Worm (Caenorhabditis elegans): Measurements from ENCODE around the gene luc-7L3.

The luc-7L3 gene

DNA sequence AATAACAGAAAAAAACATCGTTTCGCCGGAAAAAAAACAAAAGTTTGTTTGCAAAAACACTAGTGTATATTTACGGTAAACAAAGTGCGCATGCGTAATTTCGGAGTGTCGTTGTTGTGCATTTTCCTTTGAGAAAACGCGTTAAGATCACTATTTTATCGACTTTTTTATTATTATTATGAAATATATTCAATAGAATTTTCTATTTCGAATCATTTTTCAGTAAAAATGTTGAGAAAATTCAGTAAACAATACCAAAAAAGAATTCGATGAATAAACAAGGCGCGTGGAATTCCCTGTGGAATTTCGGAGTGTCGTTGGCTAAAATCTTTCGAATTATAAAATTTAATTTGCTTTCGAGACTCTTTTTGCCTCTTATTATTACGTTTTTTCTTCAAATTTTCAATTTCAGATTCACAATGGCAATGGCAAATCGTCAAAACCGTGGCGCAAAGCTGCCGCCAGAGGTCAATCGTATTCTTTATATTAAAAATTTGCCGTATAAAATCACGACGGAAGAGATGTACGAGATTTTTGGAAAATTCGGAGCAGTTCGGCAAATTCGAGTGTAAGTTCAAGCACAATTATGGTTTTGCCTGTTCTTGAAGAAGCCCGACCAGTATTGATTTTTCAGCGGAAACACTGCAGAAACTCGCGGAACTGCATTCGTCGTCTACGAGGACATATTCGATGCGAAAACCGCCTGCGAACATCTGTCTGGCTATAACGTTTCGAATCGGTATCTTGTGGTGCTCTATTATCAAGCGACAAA is at the start of gene luc-7L3, which contains the start of gene sftb-6 (continued):
- TF ChIP-seq Y48G9A.11 (GFP tag; IDR thresholded peaks at IDR 0.05): peak; percentile 97
- 0 out of 2 replicates have a peak, but pooled peaks have one; percentile 19 for TF ChIP-seq ctbp-1 (GFP tag; IDR thresholded peaks at IDR 0.05)
- TF ChIP-seq aha-1 (tag): no peak
- no peak for TF ChIP-seq ZK546.5 (tag; optimal IDR thresholded peaks at IDR 0.05)
- no peak for TF ChIP-seq snpc-1.2 (GFP tag; IDR thresholded peaks at IDR 0.05)
- peak; percentile 29; the same call in 1 of the 2 replicates for TF ChIP-seq hmg-1.1 (GFP tag; IDR thresholded peaks at IDR 0.05)
- no peak for TF ChIP-seq daf-12 (tag; optimal IDR thresholded peaks at IDR 0.05)

ce11 chrII:146933-147332 is 49.1 kb upstream of the luc-7L3 start, which contains the start of gene T25D3.4:
Gene T25D3.4 (plus strand): TSS chrII:147233.
- TF ChIP-seq aha-1 (tag) (peak; percentile 29), mdt-29 (GFP tag; IDR thresholded peaks at IDR 0.05) (no peak), hif-1 (tag; optimal IDR thresholded peaks at IDR 0.05) (peak in 1 of 2 experiments; percentile 43)

DNA sequence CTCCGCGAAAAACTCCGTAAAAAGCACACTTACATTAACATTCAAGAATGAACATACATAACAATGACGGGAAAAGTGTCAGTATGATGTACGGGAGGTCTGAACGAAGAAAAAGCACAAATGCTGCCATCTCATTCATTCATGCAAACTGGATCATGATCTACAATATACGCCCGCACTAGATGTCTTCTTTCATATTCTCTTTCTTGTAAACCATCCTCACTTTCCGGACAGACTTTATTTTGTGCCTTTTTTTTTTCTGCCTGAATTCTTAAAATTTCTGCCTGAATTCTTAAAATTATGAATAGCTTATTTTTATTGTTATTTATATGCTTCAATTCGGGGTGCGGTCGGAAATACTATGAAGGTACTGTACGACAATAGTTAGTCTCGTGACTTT is 37.3 kb upstream of the luc-7L3 start, which contains the start of gene K10B4.1:
Gene K10B4.1, plus strand, starts transcription at position 301 of the 400 bp plus-strand sequence.
- TF ChIP-seq duxl-1 (tag; optimal IDR thresholded peaks at IDR 0.05; ENCODE audit: poor library complexity): no peak
- no peak for TF ChIP-seq tag-97 (GFP tag; IDR thresholded peaks at IDR 0.05)
- no peak for TF ChIP-seq ZK546.5 (tag; optimal IDR thresholded peaks at IDR 0.05)
- no peak for TF ChIP-seq lin-1 (GFP tag; IDR thresholded peaks at IDR 0.05)
- TF ChIP-seq rbr-2 (tag; optimal IDR thresholded peaks at IDR 0.05): no peak
- TF ChIP-seq dmd-9 (GFP tag; IDR thresholded peaks at IDR 0.05): no peak
- no peak for TF ChIP-seq vab-7 (GFP tag; IDR thresholded peaks at IDR 0.05)
- TF ChIP-seq fos-1 (tag; optimal IDR thresholded peaks at IDR 0.05): no peak
- no peak for TF ChIP-seq nhr-237 (tag; optimal IDR thresholded peaks at IDR 0.05)
- no peak for TF ChIP-seq Y75B8A.6 (GFP tag; IDR thresholded peaks at IDR 0.05)
- no peak for TF ChIP-seq zfp-3 (GFP tag; conservative IDR thresholded peaks at IDR 0.05)
- TF ChIP-seq hmg-1.1 (GFP tag; IDR thresholded peaks at IDR 0.05): no peak
- no peak for TF ChIP-seq ztf-7 (tag; optimal IDR thresholded peaks at IDR 0.05)
- no peak for TF ChIP-seq zag-1 (tag; optimal IDR thresholded peaks at IDR 0.05)
- TF ChIP-seq madf-5 (GFP tag; IDR thresholded peaks at IDR 0.05): no peak
- TF ChIP-seq lir-3 (tag; optimal IDR thresholded peaks at IDR 0.05): no peak
- no peak for TF ChIP-seq lsy-2 (tag; optimal IDR thresholded peaks at IDR 0.05)
- TF ChIP-seq egl-27 (tag; optimal IDR thresholded peaks at IDR 0.05): no peak
- TF ChIP-seq D1046.2 (GFP tag; IDR thresholded peaks at IDR 0.05): no peak
- TF ChIP-seq hlh-30 (tag; optimal IDR thresholded peaks at IDR 0.05; ENCODE audit: insufficient read depth): no peak

DNA sequence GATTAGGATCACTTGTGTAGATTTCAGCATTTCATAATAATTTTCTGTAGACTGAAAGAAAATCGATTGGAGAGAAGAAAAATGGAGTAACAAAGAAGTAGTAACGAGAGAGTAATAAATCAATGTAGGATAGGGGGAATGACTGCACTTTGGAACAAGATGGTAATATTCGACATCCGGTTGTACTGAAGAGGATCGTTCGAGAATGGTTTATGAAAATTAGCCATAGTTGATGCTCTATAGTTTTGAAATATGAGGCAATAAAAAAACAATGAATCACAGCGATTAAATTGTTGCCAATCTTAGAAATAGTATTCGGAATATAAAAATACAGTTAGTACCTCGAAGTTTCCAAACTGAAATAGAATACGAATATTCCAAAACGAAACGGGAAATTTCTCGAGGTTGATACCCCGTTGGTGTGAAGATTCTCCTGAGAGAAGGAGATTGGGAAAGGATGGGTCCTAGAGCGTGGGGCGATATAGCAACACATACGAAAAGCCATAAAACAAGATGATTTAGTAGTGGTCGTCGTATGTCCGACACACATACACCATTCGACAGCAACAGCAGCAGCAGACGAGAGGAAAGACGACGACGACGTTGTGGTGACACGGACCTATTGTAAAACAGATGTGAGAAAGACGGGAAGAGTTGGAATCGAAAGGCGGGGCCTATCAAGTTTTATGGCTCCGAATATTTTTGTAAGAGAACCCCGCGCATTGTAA is 35.9 kb upstream of the luc-7L3 start, which contains the start of gene cwn-1:
Gene cwn-1, minus strand, starts transcription at position 51 of the 728 bp plus-strand sequence.
- no peak for TF ChIP-seq zfp-2 (tag; optimal IDR thresholded peaks at IDR 0.05)
- TF ChIP-seq ceh-62 (tag; optimal IDR thresholded peaks at IDR 0.05): no peak
- TF ChIP-seq ces-1 (GFP tag; optimal IDR thresholded peaks at IDR 0.05): no peak
- TF ChIP-seq unc-62 (GFP tag; optimal IDR thresholded peaks at IDR 0.05 in 1 of 2): no peak
- no peak for TF ChIP-seq unc-62 (tag; optimal IDR thresholded peaks at IDR 0.05)
- TF ChIP-seq egl-27 (tag; optimal IDR thresholded peaks at IDR 0.05): no peak
- TF ChIP-seq nhr-6 (tag; optimal IDR thresholded peaks at IDR 0.05): no peak
- TF ChIP-seq nhr-25 (tag; optimal IDR thresholded peaks at IDR 0.05; ENCODE audit: borderline replicate concordance, insufficient read depth): no peak

All from whole organism, L4 larva.